Fruit fly (Drosophila melanogaster) whole organism, embryonic: ENCODE measurements around the gene CG7275.

Experiments
- CG10321 ChIP-seq: fragments of 200-800 bp; sonication (Bioruptor generic); IDR thresholded peaks from 2 replicates; pipeline ENCODE4 v1.3.6; 2022; ENCODE audit warnings: missing biosample characterization, missing genetic modification characterization
- CG10462 ChIP-seq: fragments of 200-800 bp; sonication (Bioruptor generic); optimal IDR thresholded peaks from 2 replicates; lab custom pipeline; 2016; ENCODE audit warnings: missing biosample characterization, missing genetic modification characterization
- CG13296 ChIP-seq: fragments of 200-800 bp; sonication (Bioruptor generic); optimal IDR thresholded peaks from 3 replicates; lab custom pipeline; 2018; ENCODE audit warnings: missing biosample characterization, mild to moderate bottlenecking, missing genetic modification characterization
- CG14441 ChIP-seq: fragments of 200-800 bp; sonication (Bioruptor generic); IDR thresholded peaks from 2 replicates; pipeline ENCODE4 v1.3.6; 2022; ENCODE audit warnings: missing biosample characterization, missing genetic modification characterization
- CG15073 ChIP-seq: fragments of 200-800 bp; sonication (Bioruptor generic); optimal IDR thresholded peaks from 2 replicates; lab custom pipeline; 2016; ENCODE audit warnings: missing biosample characterization, missing genetic modification characterization
- CG1529 ChIP-seq: fragments of 200-800 bp; sonication (Bioruptor generic); optimal IDR thresholded peaks from 3 replicates; lab custom pipeline; 2018; ENCODE audit warnings: missing biosample characterization, missing genetic modification characterization
- CG17612 ChIP-seq: fragments of 200-800 bp; sonication (Bioruptor generic); IDR thresholded peaks from 2 replicates; pipeline ENCODE4 v1.3.6; 2022; ENCODE audit warnings: missing biosample characterization, missing genetic modification characterization
- CG32532 ChIP-seq: fragments of 200-800 bp; sonication (Bioruptor generic); IDR thresholded peaks from 2 replicates; pipeline ENCODE4 v1.3.6; 2022; ENCODE audit warnings: missing biosample characterization, missing genetic modification characterization
- CG34376 ChIP-seq: fragments of 200-800 bp; sonication (Bioruptor generic); optimal IDR thresholded peaks from 2 replicates; lab custom pipeline; 2018; ENCODE audit warnings: missing biosample characterization, mild to moderate bottlenecking, missing genetic modification characterization
- CG4282 ChIP-seq: fragments of 200-800 bp; sonication (Bioruptor generic); optimal IDR thresholded peaks from 2 replicates; lab custom pipeline; 2016; ENCODE audit warnings: missing biosample characterization, missing genetic modification characterization
- CG4328 ChIP-seq: fragments of 200-800 bp; sonication (Bioruptor generic); optimal IDR thresholded peaks from 3 replicates; lab custom pipeline; 2017; ENCODE audit warnings: missing biosample characterization, missing genetic modification reagents, missing genetic modification characterization
- CG4617 ChIP-seq: fragments of 200-800 bp; sonication (Bioruptor generic); optimal IDR thresholded peaks from 3 replicates; lab custom pipeline; 2016; ENCODE audit warnings: missing biosample characterization, missing genetic modification characterization, borderline replicate concordance
- CG6765 ChIP-seq: fragments of 200-800 bp; sonication (Bioruptor generic); optimal IDR thresholded peaks from 3 replicates; lab custom pipeline; 2017; ENCODE audit warnings: missing biosample characterization, mild to moderate bottlenecking, missing genetic modification characterization
- CG6854 ChIP-seq: fragments of 200-800 bp; sonication (Bioruptor generic); optimal IDR thresholded peaks from 3 replicates; lab custom pipeline; 2017; ENCODE audit warnings: missing biosample characterization, mild to moderate bottlenecking, missing genetic modification characterization
- CG7271 ChIP-seq: fragments of 200-800 bp; sonication (Bioruptor generic); optimal IDR thresholded peaks from 2 replicates; lab custom pipeline; 2018; ENCODE audit warnings: missing biosample characterization, mild to moderate bottlenecking, missing genetic modification characterization, moderate library complexity
- CG7357 ChIP-seq: fragments of 200-800 bp; sonication (Bioruptor generic); IDR thresholded peaks from 3 replicates; pipeline ENCODE4 v1.3.6; 2022; ENCODE audit warnings: missing biosample characterization, missing genetic modification characterization
- CG9797 ChIP-seq: fragments of 200-800 bp; sonication (Bioruptor generic); optimal IDR thresholded peaks from 3 replicates; lab custom pipeline; 2018; ENCODE audit warnings: missing biosample characterization, mild to moderate bottlenecking, missing genetic modification characterization
- Chrac-16 ChIP-seq: fragments of 200-800 bp; sonication (Bioruptor generic); optimal IDR thresholded peaks from 3 replicates; lab custom pipeline; 2016; ENCODE audit warnings: missing biosample characterization, missing genetic modification characterization
- CkIIα-i1 ChIP-seq: fragments of 200-800 bp; sonication (Bioruptor generic); IDR thresholded peaks from 2 replicates; pipeline ENCODE4 v1.3.6; 2022; ENCODE audit warnings: missing biosample characterization, missing genetic modification characterization
- Dll ChIP-seq: fragments of 200-800 bp; sonication (Bioruptor generic); IDR thresholded peaks from 4 replicates; pipeline ENCODE4 v1.3.6; 2022; ENCODE audit warnings: missing biosample characterization, missing genetic modification characterization; ENCODE audit not compliant: partially characterized antibody
- Drgx ChIP-seq: fragments of 200-800 bp; sonication (Bioruptor generic); IDR thresholded peaks from 2 replicates; pipeline ENCODE4 v1.3.6; 2022; ENCODE audit warnings: missing biosample characterization, missing genetic modification characterization
- ERR ChIP-seq: fragments of 200-800 bp; sonication (Bioruptor generic); optimal IDR thresholded peaks from 2 replicates; lab custom pipeline; 2016; ENCODE audit warnings: missing biosample characterization, missing genetic modification characterization
- Hand ChIP-seq: fragments of 200-800 bp; sonication (Bioruptor generic); optimal IDR thresholded peaks from 2 replicates; lab custom pipeline; 2017; ENCODE audit warnings: mild to moderate bottlenecking, missing biosample characterization, missing genetic modification reagents, missing genetic modification characterization
- HmgZ ChIP-seq: fragments of 200-800 bp; sonication (Bioruptor generic); optimal IDR thresholded peaks from 2 replicates; lab custom pipeline; 2018; ENCODE audit warnings: missing biosample characterization, mild to moderate bottlenecking, missing genetic modification characterization
- Jarid2 ChIP-seq: fragments of 200-800 bp; sonication (Bioruptor generic); optimal IDR thresholded peaks from 3 replicates; lab custom pipeline; 2017; ENCODE audit warnings: mild to moderate bottlenecking, missing biosample characterization, missing genetic modification reagents, missing genetic modification characterization
- MESR4 ChIP-seq: fragments of 200-800 bp; sonication (Bioruptor generic); optimal IDR thresholded peaks from 2 replicates; lab custom pipeline; 2018; ENCODE audit warnings: missing biosample characterization, mild to moderate bottlenecking, missing genetic modification characterization, moderate library complexity
- Med ChIP-seq: fragments of 200-800 bp; sonication (Bioruptor generic); peaks from one replicate; lab custom pipeline; 2016; ENCODE audit warnings: missing biosample characterization, missing genetic modification characterization, mild to moderate bottlenecking, inconsistent platforms, moderate library complexity
- Myb ChIP-seq: fragments of 200-800 bp; sonication (Bioruptor generic); optimal IDR thresholded peaks from 2 replicates; lab custom pipeline; 2016; ENCODE audit warnings: missing biosample characterization, missing genetic modification characterization
- NC2β ChIP-seq: fragments of 200-800 bp; sonication (Bioruptor generic); optimal IDR thresholded peaks from 2 replicates; lab custom pipeline; 2016; ENCODE audit warnings: missing biosample characterization, missing genetic modification characterization
- aop ChIP-seq: fragments of 200-800 bp; sonication (Bioruptor generic); IDR thresholded peaks from 2 replicates; pipeline ENCODE4 v1.3.6; 2022; ENCODE audit warnings: missing biosample characterization, missing genetic modification characterization
- cato ChIP-seq: fragments of 200-800 bp; sonication (Bioruptor generic); optimal IDR thresholded peaks from 2 replicates; lab custom pipeline; 2016; ENCODE audit warnings: missing biosample characterization, missing genetic modification characterization, borderline replicate concordance
- ci ChIP-seq: fragments of 200-800 bp; sonication (Bioruptor generic); IDR thresholded peaks from 3 replicates; pipeline ENCODE4 v1.3.6; 2022; ENCODE audit warnings: missing biosample characterization, missing genetic modification characterization
- croc ChIP-seq: fragments of 200-800 bp; sonication (Bioruptor generic); conservative IDR thresholded peaks from 3 replicates; pipeline ENCODE4 v1.3.6; 2022; ENCODE audit warnings: missing biosample characterization, missing genetic modification characterization
- da ChIP-seq: fragments of 200-800 bp; sonication (Bioruptor generic); optimal IDR thresholded peaks from 2 replicates; lab custom pipeline; 2016; ENCODE audit warnings: missing biosample characterization, missing genetic modification characterization
- dm ChIP-seq: fragments of 200-800 bp; sonication (Bioruptor generic); optimal IDR thresholded peaks from 3 replicates; lab custom pipeline; 2016; ENCODE audit warnings: missing biosample characterization, missing genetic modification characterization
- her ChIP-seq: fragments of 200-800 bp; sonication (Bioruptor generic); optimal IDR thresholded peaks from 2 replicates; lab custom pipeline; 2016; ENCODE audit warnings: missing biosample characterization, missing genetic modification characterization
- hkb ChIP-seq, 2 experiments: fragments of 200-800 bp in 1 of 2; fragments of >200 bp in 1 of 2; sonication (Bioruptor generic) in 1 of 2; IDR thresholded peaks in 1 of 2; optimal IDR thresholded peaks in 1 of 2; 2 replicates each; pipeline versions ENCODE4 v1.3.6 to Lab custom; 2017 to 2022; ENCODE audit warnings: missing biosample characterization in 1 of 2, missing genetic modification characterization in 1 of 2
- hth ChIP-seq: fragments of >200 bp; optimal IDR thresholded peaks from 2 replicates; lab custom pipeline; 2017; ENCODE audit warnings: inconsistent platforms
- ken ChIP-seq: fragments of 200-800 bp; sonication (Bioruptor generic); IDR thresholded peaks from 3 replicates; pipeline ENCODE4 v1.3.6; 2022; ENCODE audit warnings: missing biosample characterization, missing genetic modification characterization
- kni ChIP-seq: fragments of 200-800 bp; sonication (Bioruptor generic); optimal IDR thresholded peaks from 3 replicates; lab custom pipeline; 2017; ENCODE audit warnings: mild to moderate bottlenecking, missing biosample characterization, missing genetic modification reagents, missing genetic modification characterization
- mirr ChIP-seq: fragments of 200-800 bp; sonication (Bioruptor generic); optimal IDR thresholded peaks from 3 replicates; lab custom pipeline; 2018; ENCODE audit warnings: missing biosample characterization, mild to moderate bottlenecking, missing genetic modification characterization
- otp ChIP-seq: fragments of 200-800 bp; sonication (Bioruptor generic); IDR thresholded peaks from 3 replicates; pipeline ENCODE4, ENCODE4 v1.3.6; 2022; ENCODE audit warnings: missing biosample characterization, missing genetic modification characterization
- pzg ChIP-seq: fragments of 200-800 bp; sonication (Bioruptor generic); optimal IDR thresholded peaks from 3 replicates; lab custom pipeline; 2018; ENCODE audit warnings: missing biosample characterization, mild to moderate bottlenecking, missing genetic modification characterization, moderate library complexity
- rib ChIP-seq: fragments of 200-800 bp; sonication (Bioruptor generic); IDR thresholded peaks from 2 replicates; pipeline ENCODE4 v1.3.6; 2022; ENCODE audit warnings: missing biosample characterization, missing genetic modification characterization
- sens ChIP-seq: fragments of 200-800 bp; sonication (Bioruptor generic); peaks from one replicate; lab custom pipeline; 2016; ENCODE audit warnings: missing biosample characterization, missing genetic modification characterization
- seq ChIP-seq: fragments of 200-800 bp; sonication (Bioruptor generic); IDR thresholded peaks from 2 replicates; pipeline ENCODE4 v1.3.6; 2022; ENCODE audit warnings: missing biosample characterization, missing genetic modification characterization
- slbo ChIP-seq: fragments of 200-800 bp; sonication (Bioruptor generic); IDR thresholded peaks from 2 replicates; pipeline ENCODE4 v1.3.6; 2022; ENCODE audit warnings: missing biosample characterization, missing genetic modification characterization
- stwl ChIP-seq: fragments of 200-800 bp; sonication (Bioruptor generic); optimal IDR thresholded peaks from 3 replicates; lab custom pipeline; 2018; ENCODE audit warnings: missing biosample characterization, mild to moderate bottlenecking, missing genetic modification characterization, moderate library complexity
- sug ChIP-seq: fragments of 200-800 bp; optimal IDR thresholded peaks from 2 replicates; lab custom pipeline; 2019; ENCODE audit warnings: missing biosample characterization, mild to moderate bottlenecking, missing genetic modification characterization, moderate library complexity
- trem ChIP-seq: fragments of 200-800 bp; optimal IDR thresholded peaks from 3 replicates; lab custom pipeline; 2019; ENCODE audit warnings: missing biosample characterization, mild to moderate bottlenecking, missing genetic modification characterization, moderate library complexity
- vvl ChIP-seq: fragments of 200-800 bp; sonication (Bioruptor generic); IDR thresholded peaks from 2 replicates; pipeline ENCODE4 v1.3.6; 2022; ENCODE audit warnings: missing biosample characterization, missing genetic modification characterization
- zfh2 ChIP-seq: fragments of 200-800 bp; sonication (Bioruptor generic); optimal IDR thresholded peaks from 2 replicates; lab custom pipeline; 2016; ENCODE audit warnings: missing biosample characterization, missing genetic modification characterization

The CG7275 gene

DNA sequence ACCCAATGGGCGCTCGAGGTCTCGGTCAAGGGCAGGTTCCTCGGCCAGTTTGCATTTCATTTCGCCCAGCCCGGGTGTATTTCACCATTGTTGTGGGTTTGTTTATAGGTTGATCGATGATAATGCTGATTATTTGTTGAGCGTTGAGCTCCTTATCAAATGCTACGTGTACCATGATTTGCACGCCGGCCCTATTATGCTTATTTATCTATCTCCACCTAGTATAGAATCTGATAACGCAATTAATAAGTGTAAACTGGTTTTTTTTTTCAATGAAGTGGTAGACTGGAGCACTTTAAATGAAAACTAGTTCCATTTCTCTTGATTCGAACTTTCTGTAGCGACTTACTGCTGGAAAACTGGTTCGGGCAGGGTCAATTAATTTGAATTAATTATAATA is 3.5 kb downstream of the CG7275 start (continued):
- TF ChIP-seq sug (tag; lab: Kevin White, UChicago) (peak; percentile 26), NC2β (GFP tag; lab: Kevin White, UChicago) (no peak), mirr (GFP tag; lab: Kevin White, UChicago) (peak; percentile 58), seq (GFP tag; lab: Robert Waterston, UW) (no peak), CG17612 (no peak), zfh2 (GFP tag; lab: Kevin White, UChicago) (no peak), CG4282 (no peak), CG15073 (no peak), rib (0 out of 2 replicates have a peak, but pooled peaks have one; percentile 25), Drgx (no peak), Myb (GFP tag; lab: Kevin White, UChicago) (no peak), CG4328 (no peak), hth (lab: Kevin White, UChicago) (no peak), Med (peak; percentile 15), croc (GFP tag; lab: Robert Waterston, UW) (no peak), da (GFP tag; lab: Kevin White, UChicago) (no peak), CG34376 (GFP tag; lab: Kevin White, UChicago) (peak; percentile 53), HmgZ (no peak), CG14441 (GFP tag; lab: Robert Waterston, UW) (no peak), sens (GFP tag; lab: Kevin White, UChicago) (peak; percentile 73), dm (GFP tag; lab: Kevin White, UChicago) (no peak)
- TF ChIP-seq, all 482 proteins: peak for 11

DNA sequence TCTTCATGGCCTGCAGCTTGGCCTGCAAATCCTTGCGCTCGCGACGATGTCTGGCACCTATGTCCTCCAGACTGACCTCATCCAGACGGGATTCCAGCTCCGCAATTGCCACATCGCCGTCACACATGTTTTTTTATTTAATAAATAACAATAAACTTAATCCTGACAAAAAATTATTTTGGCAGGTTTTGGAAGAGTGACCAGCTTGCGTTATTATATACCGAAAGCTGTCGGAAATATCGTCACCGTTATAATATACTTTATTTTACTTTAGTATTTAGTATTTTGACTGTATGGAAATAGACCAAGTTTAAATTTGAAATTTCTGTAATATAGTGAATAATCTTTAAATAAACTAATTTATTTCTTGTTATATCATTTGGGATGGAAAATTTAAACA is 5.9 kb downstream of the CG7275 start, which contains the start of gene CG7857:
Gene CG7857 (minus strand): TSS at position 208 of the 400 bp plus-strand sequence.
- TF ChIP-seq CG10321 (GFP tag; lab: Robert Waterston, UW): no peak
- TF ChIP-seq CG6854 (GFP tag; lab: Kevin White, UChicago): no peak
- TF ChIP-seq CG9797 (GFP tag; lab: Kevin White, UChicago): peak; percentile 58
- TF ChIP-seq CG6765 (GFP tag; lab: Kevin White, UChicago): no peak
- TF ChIP-seq CG4617: peak; percentile 14
- no peak for TF ChIP-seq aop (GFP tag; lab: Robert Waterston, UW)
- no peak for TF ChIP-seq Jarid2 (GFP tag; lab: Kevin White, UChicago)
- TF ChIP-seq CG13296 (GFP tag; lab: Kevin White, UChicago): no peak
- no peak for TF ChIP-seq hkb (optimal IDR thresholded peaks at IDR 0.05; lab: Kevin White, UChicago)
- TF ChIP-seq hkb (GFP tag; IDR thresholded peaks at IDR 0.05; lab: Robert Waterston, UW): no peak
- TF ChIP-seq CkIIα-i1 (GFP tag; lab: Robert Waterston, UW): no peak
- TF ChIP-seq vvl (GFP tag; lab: Robert Waterston, UW): no peak
- TF ChIP-seq trem: peak; percentile 31
- no peak for TF ChIP-seq CG7271 (tag; lab: Kevin White, UChicago)
- peak; percentile 32 for TF ChIP-seq MESR4
- no peak for TF ChIP-seq Chrac-16 (GFP tag; lab: Kevin White, UChicago)
- TF ChIP-seq ci: no peak
- TF ChIP-seq Hand (GFP tag; lab: Kevin White, UChicago): no peak
- peak; percentile 38 for TF ChIP-seq pzg (GFP tag; lab: Kevin White, UChicago)
- TF ChIP-seq CG7357 (GFP tag; lab: Robert Waterston, UW): no peak
- TF ChIP-seq CG10462 (GFP tag; lab: Kevin White, UChicago): no peak
- peak; percentile 40; the same call in 1 of the 4 replicates for TF ChIP-seq Dll
- no peak for TF ChIP-seq her
- no peak for TF ChIP-seq CG32532
- no peak for TF ChIP-seq slbo (GFP tag; lab: Robert Waterston, UW)
- TF ChIP-seq stwl (tag; lab: Kevin White, UChicago): peak; percentile 78
- no peak for TF ChIP-seq CG17612
- TF ChIP-seq kni (GFP tag; lab: Kevin White, UChicago): no peak
- no peak for TF ChIP-seq otp (GFP tag; lab: Robert Waterston, UW)
- no peak for TF ChIP-seq ken (GFP tag; lab: Robert Waterston, UW)
- TF ChIP-seq cato (GFP tag; lab: Kevin White, UChicago): no peak
- TF ChIP-seq ERR (GFP tag; lab: Kevin White, UChicago): no peak
- TF ChIP-seq CG1529: no peak
